Worm (Caenorhabditis elegans): ENCODE results near the gene npr-25.

npr-25 gene

ce11 chrV:11314025-11314880 is 38.5 kb downstream of the npr-25 start:
- TF ChIP-seq C04F5.9 (tag; optimal IDR thresholded peaks at IDR 0.05): no peak
- peak; percentile 82 for TF ChIP-seq rnt-1 (tag; optimal IDR thresholded peaks at IDR 0.05)
- peak; percentile 81 for TF ChIP-seq C16A3.4 (tag; optimal IDR thresholded peaks at IDR 0.05)
- TF ChIP-seq nhr-71 (tag; optimal IDR thresholded peaks at IDR 0.05): peak; percentile 80
- TF ChIP-seq elt-3 (tag; optimal IDR thresholded peaks at IDR 0.05): peak in 2 of 6 experiments; percentile 77 to 82
- peak; percentile 66 for TF ChIP-seq skn-1 (tag; optimal IDR thresholded peaks at IDR 0.05)
- TF ChIP-seq hlh-17 (GFP tag; optimal IDR thresholded peaks at IDR 0.05; ENCODE audit: borderline replicate concordance): no peak
- TF ChIP-seq fkh-4 (tag; optimal IDR thresholded peaks at IDR 0.05; ENCODE audit: borderline replicate concordance): no peak
- no peak for TF ChIP-seq nhr-11 (tag; optimal IDR thresholded peaks at IDR 0.05)
- peak; percentile 69 for TF ChIP-seq swsn-7 (tag; optimal IDR thresholded peaks at IDR 0.05)
- TF ChIP-seq sup-37 (GFP tag; optimal IDR thresholded peaks at IDR 0.05): peak; percentile 52
- TF ChIP-seq zag-1 (tag; optimal IDR thresholded peaks at IDR 0.05): no peak
- TF ChIP-seq tbx-2 (tag; optimal IDR thresholded peaks at IDR 0.05): peak; percentile 64
- peak; percentile 35 for TF ChIP-seq pax-3 (tag; optimal IDR thresholded peaks at IDR 0.05)
- TF ChIP-seq fos-1 (tag; optimal IDR thresholded peaks at IDR 0.05): peak; percentile 60
- peak; percentile 65 for TF ChIP-seq grh-1 (GFP tag; IDR thresholded peaks at IDR 0.05)
- TF ChIP-seq aly-2 (tag; optimal IDR thresholded peaks at IDR 0.05): peak; percentile 25
- TF ChIP-seq ceh-82 (tag; optimal IDR thresholded peaks at IDR 0.05): peak; percentile 75 to 86 (median 79)
- peak; percentile 82 for TF ChIP-seq jun-1 (tag; optimal IDR thresholded peaks at IDR 0.05)
- TF ChIP-seq alr-1 (tag; optimal IDR thresholded peaks at IDR 0.05; ENCODE audit: borderline replicate concordance): no peak
- TF ChIP-seq blmp-1 (tag; optimal IDR thresholded peaks at IDR 0.05): peak; percentile 67
- no peak for TF ChIP-seq ceh-88 (GFP tag; IDR thresholded peaks at IDR 0.05)
- TF ChIP-seq unc-98 (GFP tag; IDR thresholded peaks at IDR 0.05): no peak
- no peak for TF ChIP-seq nhr-84 (tag; optimal IDR thresholded peaks at IDR 0.05)
- peak; percentile 48 for TF ChIP-seq lir-3 (tag; optimal IDR thresholded peaks at IDR 0.05; ENCODE audit: poor library complexity)
- peak; percentile 66 for TF ChIP-seq elt-2 (tag; optimal IDR thresholded peaks at IDR 0.05)
- no peak for TF ChIP-seq unc-62 (GFP tag; optimal IDR thresholded peaks at IDR 0.05)
- peak; percentile 62 to 81 for TF ChIP-seq lsy-2 (tag; optimal IDR thresholded peaks at IDR 0.05)
- TF ChIP-seq F16B12.6 (tag; optimal IDR thresholded peaks at IDR 0.05): peak; percentile 3
- TF ChIP-seq fkh-10 (GFP tag; optimal IDR thresholded peaks at IDR 0.05): peak; percentile 7
- no peak for TF ChIP-seq ets-5 (GFP tag; IDR thresholded peaks at IDR 0.05)
- peak; percentile 16 to 52 (median 33) for TF ChIP-seq dpl-1 (GFP tag; optimal IDR thresholded peaks at IDR 0.05)
- peak; percentile 84 for TF ChIP-seq dsc-1 (tag; optimal IDR thresholded peaks at IDR 0.05)
- TF ChIP-seq snpc-4 (tag; optimal IDR thresholded peaks at IDR 0.05): peak; percentile 70
- peak; percentile 59 for TF ChIP-seq lin-13 (GFP tag; optimal IDR thresholded peaks at IDR 0.05)
- peak; percentile 56 for TF ChIP-seq unc-130 (tag; optimal IDR thresholded peaks at IDR 0.05)
- no peak for TF ChIP-seq aha-1 (tag; optimal IDR thresholded peaks at IDR 0.05)
- TF ChIP-seq unc-86 (tag; optimal IDR thresholded peaks at IDR 0.05): peak; percentile 31
- peak; percentile 50 to 63 for TF ChIP-seq efl-1 (optimal IDR thresholded peaks at IDR 0.05)
- peak; percentile 41 to 94 for TF ChIP-seq efl-1 (GFP tag; optimal IDR thresholded peaks at IDR 0.05 in 1 of 2)
- peak; percentile 9 for TF ChIP-seq egl-13 (tag; optimal IDR thresholded peaks at IDR 0.05)
- no peak for TF ChIP-seq ces-1 (GFP tag; optimal IDR thresholded peaks at IDR 0.05)
- TF ChIP-seq lin-39 (tag; optimal IDR thresholded peaks at IDR 0.05): peak; percentile 32
- peak; percentile 82 for TF ChIP-seq mep-1 (tag; optimal IDR thresholded peaks at IDR 0.05)
- TF ChIP-seq Y116A8C.19 (tag; optimal IDR thresholded peaks at IDR 0.05; ENCODE audit: borderline replicate concordance): no peak
- TF ChIP-seq lin-14 (GFP tag; optimal IDR thresholded peaks at IDR 0.05): peak; percentile 68
- TF ChIP-seq hpl-2 (GFP tag; optimal IDR thresholded peaks at IDR 0.05): peak; percentile 5
- TF ChIP-seq irx-1 (tag; optimal IDR thresholded peaks at IDR 0.05): peak; percentile 57
- peak in 1 of 2 experiments; percentile 85 for TF ChIP-seq mdl-1 (tag; optimal IDR thresholded peaks at IDR 0.05)
- TF ChIP-seq vab-15 (tag; optimal IDR thresholded peaks at IDR 0.05): peak; percentile 70
- peak in 1 of 2 experiments; percentile 80 for TF ChIP-seq ztf-11 (tag; optimal IDR thresholded peaks at IDR 0.05)

All from whole organism, L1 larva.